Fruit fly (Drosophila melanogaster) S2 (cell line): ENCODE data around the gene CG5938.

Source experiments
- CG8478 ChIP-seq: fragments of >200 bp; optimal IDR thresholded peaks from 2 replicates; lab custom pipeline; 2018
- CTCF ChIP-seq, 2 experiments: fragments of >200 bp; optimal IDR thresholded peaks; 2 replicates each; lab custom pipeline; 2018

DNA sequence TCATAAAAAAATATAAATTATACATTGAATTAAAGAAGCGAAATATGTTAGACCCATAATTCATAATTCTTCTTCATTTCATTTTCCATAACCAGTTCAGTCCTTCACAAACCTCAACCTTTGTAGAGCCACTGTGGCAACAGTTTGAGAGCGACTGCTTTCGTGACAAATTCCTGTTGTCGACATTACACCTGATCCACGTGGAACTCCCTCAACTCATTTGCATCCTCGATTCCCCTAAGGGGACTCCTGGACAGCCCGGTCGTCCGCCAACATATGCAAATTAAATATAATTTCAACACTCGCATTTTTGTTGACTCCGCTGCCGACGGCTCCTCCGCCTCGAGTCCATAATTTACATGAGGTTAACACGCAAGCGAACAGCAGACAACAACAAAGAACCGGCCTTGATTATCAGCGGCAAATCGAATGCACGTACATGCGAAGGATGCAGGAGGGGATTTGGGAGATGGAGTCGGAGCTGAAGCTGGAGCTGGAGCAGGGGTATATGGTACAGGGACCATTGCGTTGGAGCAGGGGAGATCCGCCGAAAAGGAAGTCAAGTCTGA, 48.4 kb upstream of the CG5938 start:
- TF ChIP-seq CG8478 (lab: Kevin White, UChicago) (no peak), CTCF (optimal IDR thresholded peaks at IDR 0.05; lab: Kevin White, UChicago) (no peak)
